Worm (Caenorhabditis elegans) whole organism, L4 larva: Measurements from ENCODE around the gene cest-33.

Experiments
- D1046.2 ChIP-seq: fragments of 200-800 bp; sonication (Bioruptor generic); IDR thresholded peaks from 2 replicates; pipeline ENCODE4 v1.3.6; 2022; ENCODE audit warnings: missing genetic modification characterization, missing compliant biosample characterization
- F26F4.8 ChIP-seq: fragments of 200-800 bp; sonication (Bioruptor generic); conservative IDR thresholded peaks from 2 replicates; pipeline ENCODE4 v1.3.6; 2022; ENCODE audit warnings: missing genetic modification characterization, missing compliant biosample characterization
- F37D6.2 ChIP-seq: sonication (generic microtip); optimal IDR thresholded peaks from 2 replicates; lab custom pipeline; 2016; ENCODE audit warnings: mild to moderate bottlenecking, missing genetic modification characterization, missing compliant biosample characterization
- F44E2.7 ChIP-seq: fragments of 200-800 bp; sonication (Bioruptor generic); IDR thresholded peaks from 2 replicates; pipeline ENCODE4 v2.1.2; 2022; ENCODE audit warnings: missing genetic modification characterization, missing compliant biosample characterization
- Y48G9A.11 ChIP-seq: fragments of 200-800 bp; sonication (Bioruptor generic); IDR thresholded peaks from 2 replicates; pipeline ENCODE4 v1.3.6; 2022; ENCODE audit warnings: missing genetic modification reagents, missing genetic modification characterization, missing compliant biosample characterization
- Y5F2A.4 ChIP-seq: fragments of 200-800 bp; sonication (Bioruptor generic); optimal IDR thresholded peaks from 2 replicates; lab custom pipeline; 2018; ENCODE audit warnings: mild to moderate bottlenecking, missing genetic modification characterization, missing compliant biosample characterization
- Y75B8A.6 ChIP-seq: fragments of 200-800 bp; sonication (Bioruptor generic); IDR thresholded peaks from 2 replicates; pipeline ENCODE4 v1.3.6; 2022; ENCODE audit warnings: missing genetic modification reagents, missing genetic modification characterization, missing compliant biosample characterization
- ZK337.2 ChIP-seq: fragments of 200-800 bp; sonication (Bioruptor generic); IDR thresholded peaks from 2 replicates; pipeline ENCODE4 v1.3.6; 2022; ENCODE audit warnings: missing genetic modification reagents, missing genetic modification characterization, missing compliant biosample characterization
- attf-4 ChIP-seq: sonication (generic microtip); optimal IDR thresholded peaks from 3 replicates; lab custom pipeline; 2017; ENCODE audit warnings: missing biosample characterization, missing genetic modification characterization
- ceh-20 ChIP-seq: fragments of 200-800 bp; sonication (Bioruptor generic); IDR thresholded peaks from 2 replicates; pipeline ENCODE4 v1.3.6; 2022; ENCODE audit warnings: missing genetic modification reagents, missing genetic modification characterization, missing compliant biosample characterization
- ceh-28 ChIP-seq: fragments of 150-350 bp; optimal IDR thresholded peaks from 2 replicates; lab custom pipeline; 2014; ENCODE audit warnings: missing biosample characterization, missing genetic modification reagents, missing genetic modification characterization
- ceh-44 ChIP-seq: fragments of 200-800 bp; sonication (Bioruptor generic); IDR thresholded peaks from 2 replicates; pipeline ENCODE4 v1.3.6; 2022; ENCODE audit warnings: missing genetic modification reagents, missing genetic modification characterization, missing compliant biosample characterization
- ceh-82 ChIP-seq: sonication (generic microtip); optimal IDR thresholded peaks from 2 replicates; lab custom pipeline; 2017; ENCODE audit warnings: missing biosample characterization, missing genetic modification characterization
- daf-19 ChIP-seq: fragments of 200-800 bp; sonication (Bioruptor generic); conservative IDR thresholded peaks from 2 replicates; pipeline ENCODE4 v1.3.6; 2022; ENCODE audit warnings: missing genetic modification characterization, missing compliant biosample characterization
- dmd-8 ChIP-seq: fragments of 200-800 bp; sonication (Bioruptor generic); IDR thresholded peaks from 2 replicates; pipeline ENCODE4 v1.3.6; 2022; ENCODE audit warnings: missing genetic modification characterization, missing compliant biosample characterization
- dmd-9 ChIP-seq: fragments of 200-800 bp; sonication (Bioruptor generic); IDR thresholded peaks from 2 replicates; pipeline ENCODE4 v1.3.6; 2022; ENCODE audit warnings: missing genetic modification reagents, missing genetic modification characterization, missing compliant biosample characterization
- duxl-1 ChIP-seq: sonication (generic microtip); optimal IDR thresholded peaks from 2 replicates; lab custom pipeline; 2016; ENCODE audit warnings: mild to moderate bottlenecking, missing genetic modification characterization, moderate library complexity, missing compliant biosample characterization; ENCODE audit not compliant: poor library complexity
- dve-1 ChIP-seq: sonication (generic microtip); optimal IDR thresholded peaks from 2 replicates; lab custom pipeline; 2017; ENCODE audit warnings: antibody characterized with exemption, mild to moderate bottlenecking, missing genetic modification characterization, missing compliant biosample characterization; ENCODE audit not compliant: insufficient read depth
- egl-27 ChIP-seq: sonication (generic microtip); optimal IDR thresholded peaks from 3 replicates; lab custom pipeline; 2017; ENCODE audit warnings: missing biosample characterization, missing genetic modification reagents, missing genetic modification characterization
- egl-43 ChIP-seq: fragments of 200-800 bp; sonication (Bioruptor generic); IDR thresholded peaks from 2 replicates; pipeline ENCODE4 v1.3.6; 2022; ENCODE audit warnings: missing genetic modification reagents, missing genetic modification characterization, missing compliant biosample characterization
- gei-8 ChIP-seq: fragments of 200-800 bp; sonication (Bioruptor generic); optimal IDR thresholded peaks from 2 replicates; lab custom pipeline; 2018; ENCODE audit warnings: mild to moderate bottlenecking, missing genetic modification characterization, missing compliant biosample characterization
- hlh-30 ChIP-seq: sonication (generic microtip); optimal IDR thresholded peaks from 2 replicates; lab custom pipeline; 2017; ENCODE audit warnings: antibody characterized with exemption, mild to moderate bottlenecking, missing genetic modification characterization, missing compliant biosample characterization; ENCODE audit not compliant: insufficient read depth
- hmg-1.1 ChIP-seq: fragments of 200-800 bp; sonication (Bioruptor generic); IDR thresholded peaks from 2 replicates; pipeline ENCODE4 v1.3.6; 2022; ENCODE audit warnings: missing genetic modification reagents, missing genetic modification characterization, missing compliant biosample characterization
- jun-1 ChIP-seq: fragments of 150-350 bp; optimal IDR thresholded peaks from 2 replicates; lab custom pipeline; 2014; ENCODE audit warnings: missing biosample characterization, missing genetic modification reagents, missing genetic modification characterization
- lim-7 ChIP-seq: fragments of 200-800 bp; sonication (Bioruptor generic); IDR thresholded peaks from 2 replicates; pipeline ENCODE4 v1.3.6; 2022; ENCODE audit warnings: missing genetic modification characterization, missing compliant biosample characterization
- lin-1 ChIP-seq: fragments of 200-800 bp; sonication (Bioruptor generic); IDR thresholded peaks from 2 replicates; pipeline ENCODE4 v1.3.6; 2022; ENCODE audit warnings: missing genetic modification reagents, missing genetic modification characterization, missing compliant biosample characterization
- lin-13 ChIP-seq: fragments of 150-350 bp; optimal IDR thresholded peaks from 2 replicates; lab custom pipeline; 2014; ENCODE audit warnings: missing biosample characterization, missing genetic modification reagents, missing genetic modification characterization
- lin-29 ChIP-seq: fragments of 200-800 bp; sonication (Bioruptor generic); IDR thresholded peaks from 2 replicates; pipeline ENCODE4 v1.3.6; 2022; ENCODE audit warnings: missing genetic modification reagents, missing genetic modification characterization, missing compliant biosample characterization
- lir-3 ChIP-seq: sonication (generic microtip); optimal IDR thresholded peaks from 2 replicates; lab custom pipeline; 2016; ENCODE audit warnings: mild to moderate bottlenecking, missing genetic modification characterization, missing compliant biosample characterization
- lsy-2 ChIP-seq, 2 experiments: fragments of 150-350 bp in 1 of 2; sonication (generic microtip) in 1 of 2; optimal IDR thresholded peaks; 2 replicates each; lab custom pipeline; 2014 to 2017; ENCODE audit warnings: missing biosample characterization in 2 of 2, missing genetic modification characterization in 2 of 2
- madf-5 ChIP-seq, 2 experiments: fragments of 200-800 bp; sonication (Bioruptor generic); IDR thresholded peaks; 2 replicates each; pipeline ENCODE4 v1.3.6; 2022; ENCODE audit warnings: missing compliant biosample characterization in 2 of 2, missing genetic modification characterization in 2 of 2
- madf-9 ChIP-seq: fragments of 200-800 bp; sonication (Bioruptor generic); conservative IDR thresholded peaks from 2 replicates; pipeline ENCODE4 v1.3.6; 2022; ENCODE audit warnings: missing genetic modification reagents, missing genetic modification characterization, missing compliant biosample characterization
- mxl-2 ChIP-seq: fragments of 200-800 bp; sonication (Bioruptor generic); conservative IDR thresholded peaks from 2 replicates; pipeline ENCODE4 v1.3.6; 2022; ENCODE audit warnings: missing genetic modification reagents, missing genetic modification characterization, missing compliant biosample characterization
- nhr-111 ChIP-seq: fragments of 200-800 bp; sonication (Bioruptor generic); optimal IDR thresholded peaks from 2 replicates; lab custom pipeline; 2018; ENCODE audit warnings: mild to moderate bottlenecking, missing genetic modification characterization, missing compliant biosample characterization
- nhr-25 ChIP-seq: sonication (generic microtip); optimal IDR thresholded peaks from 2 replicates; lab custom pipeline; 2017; ENCODE audit warnings: missing genetic modification characterization, mild to moderate bottlenecking, missing compliant biosample characterization, antibody characterized with exemption, moderate library complexity, borderline replicate concordance; ENCODE audit not compliant: insufficient read depth
- nhr-41 ChIP-seq: fragments of 200-800 bp; sonication (Bioruptor generic); IDR thresholded peaks from 2 replicates; pipeline ENCODE4 v1.3.6; 2022; ENCODE audit warnings: missing genetic modification reagents, missing genetic modification characterization, missing compliant biosample characterization
- nhr-48 ChIP-seq: sonication (generic microtip); optimal IDR thresholded peaks from 2 replicates; lab custom pipeline; 2016; ENCODE audit warnings: mild to moderate bottlenecking, missing genetic modification characterization, missing compliant biosample characterization
- php-3 ChIP-seq: fragments of 200-800 bp; sonication (Bioruptor generic); IDR thresholded peaks from 2 replicates; pipeline ENCODE4 v1.3.6; 2022; ENCODE audit warnings: missing genetic modification reagents, missing genetic modification characterization, missing compliant biosample characterization
- saeg-2 ChIP-seq: fragments of 200-800 bp; sonication (Bioruptor generic); IDR thresholded peaks from 2 replicates; pipeline ENCODE4 v1.3.6; 2022; ENCODE audit warnings: missing genetic modification reagents, missing genetic modification characterization, missing compliant biosample characterization
- set-16 ChIP-seq: fragments of 200-800 bp; sonication (Bioruptor generic); IDR thresholded peaks from 2 replicates; pipeline ENCODE4 v1.3.6; 2022; ENCODE audit warnings: missing genetic modification reagents, missing genetic modification characterization, missing compliant biosample characterization
- snpc-1.2 ChIP-seq: fragments of 200-800 bp; sonication (Bioruptor generic); IDR thresholded peaks from 2 replicates; pipeline ENCODE4 v1.3.6; 2022; ENCODE audit warnings: missing genetic modification reagents, missing genetic modification characterization, missing compliant biosample characterization
- spr-3 ChIP-seq: fragments of 200-800 bp; sonication (Bioruptor generic); optimal IDR thresholded peaks from 2 replicates; lab custom pipeline; 2018; ENCODE audit warnings: mild to moderate bottlenecking, missing genetic modification characterization, missing compliant biosample characterization
- tag-97 ChIP-seq: fragments of 200-800 bp; sonication (Bioruptor generic); IDR thresholded peaks from 2 replicates; pipeline ENCODE4 v1.3.6; 2022; ENCODE audit warnings: missing genetic modification characterization, missing compliant biosample characterization
- tra-1 ChIP-seq: fragments of 200-800 bp; sonication (Bioruptor generic); IDR thresholded peaks from 2 replicates; pipeline ENCODE4 v1.3.6; 2022; ENCODE audit warnings: missing genetic modification reagents, missing genetic modification characterization, missing compliant biosample characterization
- zfp-2 ChIP-seq: sonication (generic microtip); optimal IDR thresholded peaks from 2 replicates; lab custom pipeline; 2016; ENCODE audit warnings: mild to moderate bottlenecking, missing genetic modification characterization, missing compliant biosample characterization
- zfp-3 ChIP-seq: fragments of 200-800 bp; sonication (Bioruptor generic); conservative IDR thresholded peaks from 2 replicates; pipeline ENCODE4 v1.3.6; 2022; ENCODE audit warnings: missing genetic modification reagents, missing genetic modification characterization, missing compliant biosample characterization
- zip-2 ChIP-seq: fragments of 150-350 bp; optimal IDR thresholded peaks from 2 replicates; lab custom pipeline; 2014; ENCODE audit warnings: missing biosample characterization, missing genetic modification characterization
- ztf-11 ChIP-seq: fragments of 150-350 bp; optimal IDR thresholded peaks from 2 replicates; lab custom pipeline; 2014; ENCODE audit warnings: missing biosample characterization, missing genetic modification characterization
- ztf-7 ChIP-seq: fragments of 150-350 bp; optimal IDR thresholded peaks from 2 replicates; lab custom pipeline; 2014; ENCODE audit warnings: missing biosample characterization, missing genetic modification characterization

cest-33 gene

DNA sequence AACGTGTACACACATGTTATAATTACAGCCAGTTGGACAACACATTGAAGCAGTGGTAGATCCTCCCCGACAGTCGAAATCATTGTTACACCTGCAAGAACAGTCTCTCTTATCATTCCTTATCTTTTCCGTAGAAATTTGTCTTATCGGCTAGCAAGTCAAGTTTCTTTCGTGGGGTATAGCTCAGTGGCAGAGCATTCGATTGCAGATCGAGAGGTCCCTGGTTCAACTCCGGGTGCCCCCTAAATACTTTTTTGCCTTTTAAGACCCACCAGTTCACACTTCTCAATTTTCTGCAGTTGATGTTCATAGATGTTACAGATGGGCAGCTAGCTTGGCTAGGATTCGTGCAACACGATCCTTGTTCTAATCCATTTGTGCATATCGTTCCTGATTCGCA lies 30.2 kb downstream of the cest-33 start:
- TF ChIP-seq egl-27 (tag; lab: Kevin White, UChicago) (no peak), ceh-28 (tag; lab: Kevin White, UChicago) (no peak), lir-3 (tag; lab: Kevin White, UChicago) (peak; percentile 48), dmd-9 (GFP tag; lab: Robert Waterston, UW) (0 out of 2 replicates have a peak, but pooled peaks have one; percentile 21), nhr-111 (GFP tag; lab: Kevin White, UChicago) (peak; percentile 52), nhr-25 (tag; lab: Kevin White, UChicago) (no peak), dmd-8 (GFP tag; lab: Robert Waterston, UW) (peak; percentile 98), lin-29 (0 out of 2 replicates have a peak, but pooled peaks have one; percentile 58), F37D6.2 (tag; lab: Kevin White, UChicago) (no peak), hmg-1.1 (peak; percentile 49; the same call in 1 of the 2 replicates), madf-9 (peak; percentile 66), dve-1 (tag; lab: Kevin White, UChicago) (no peak), egl-43 (peak; percentile 95), ceh-44 (0 out of 2 replicates have a peak, but pooled peaks have one; percentile 53), lin-13 (peak; percentile 13), ceh-20 (no peak), ZK337.2 (GFP tag; lab: Robert Waterston, UW) (peak; percentile 60; the same call in 1 of the 2 replicates), lim-7 (GFP tag; lab: Robert Waterston, UW) (peak; percentile 96), saeg-2 (GFP tag; lab: Robert Waterston, UW) (peak; percentile 73; the same call in 1 of the 2 replicates), gei-8 (GFP tag; lab: Kevin White, UChicago) (peak; percentile 21), F44E2.7 (peak; percentile 93), zip-2 (no peak), jun-1 (tag; lab: Kevin White, UChicago) (no peak), tra-1 (GFP tag; lab: Robert Waterston, UW) (peak; percentile 73), zfp-3 (GFP tag; lab: Robert Waterston, UW) (peak; percentile 66; the same call in 1 of the 2 replicates), madf-5 (GFP tag; IDR thresholded peaks at IDR 0.05; lab: Robert Waterston, UW) (peak; percentile 79 to 82), ztf-7 (tag; lab: Kevin White, UChicago) (no peak), Y48G9A.11 (GFP tag; lab: Robert Waterston, UW) (peak; percentile 81; the same call in 1 of the 2 replicates), ztf-11 (tag; lab: Kevin White, UChicago) (no peak), php-3 (GFP tag; lab: Robert Waterston, UW) (peak; percentile 64; the same call in 1 of the 2 replicates), nhr-48 (tag; lab: Kevin White, UChicago) (peak; percentile 46), set-16 (no peak), nhr-41 (GFP tag; lab: Robert Waterston, UW) (peak; percentile 77; the same call in 1 of the 2 replicates), daf-19 (GFP tag; lab: Robert Waterston, UW) (peak; percentile 84), ceh-82 (tag; lab: Kevin White, UChicago) (no peak), F26F4.8 (GFP tag; lab: Robert Waterston, UW) (peak; percentile 74; the same call in 1 of the 2 replicates), Y75B8A.6 (peak; percentile 45; the same call in 1 of the 2 replicates), zfp-2 (tag; lab: Kevin White, UChicago) (no peak), spr-3 (peak; percentile 15), mxl-2 (GFP tag; lab: Robert Waterston, UW) (peak; percentile 77), tag-97 (GFP tag; lab: Robert Waterston, UW) (no peak), Y5F2A.4 (GFP tag; lab: Kevin White, UChicago) (peak; percentile 54), lin-1 (peak; percentile 88), duxl-1 (tag; lab: Kevin White, UChicago) (peak; percentile 41), snpc-1.2 (GFP tag; lab: Robert Waterston, UW) (peak; percentile 88), hlh-30 (no peak), attf-4 (tag; lab: Kevin White, UChicago) (no peak), D1046.2 (peak; percentile 72; the same call in 1 of the 2 replicates), lsy-2 (tag; optimal IDR thresholded peaks at IDR 0.05; lab: Kevin White, UChicago) (no peak)
